Worm (Caenorhabditis elegans): ENCODE measurements around the gene C45B11.6.

C45B11.6 gene

ce11 chrV:11061887-11062286 is 18.0 kb downstream of the C45B11.6 start:
- TF ChIP-seq ceh-22 (tag; optimal IDR thresholded peaks at IDR 0.05) (no peak), eyg-1 (tag; optimal IDR thresholded peaks at IDR 0.05) (no peak), ceh-45 (GFP tag; IDR thresholded peaks at IDR 0.05) (no peak), syd-9 (tag; optimal IDR thresholded peaks at IDR 0.05) (no peak), pros-1 (tag; optimal IDR thresholded peaks at IDR 0.05) (no peak), hlh-8 (tag; optimal IDR thresholded peaks at IDR 0.05) (no peak), C08G9.2 (tag; optimal IDR thresholded peaks at IDR 0.05) (no peak), tbx-2 (tag; optimal IDR thresholded peaks at IDR 0.05) (no peak), dve-1 (tag; optimal IDR thresholded peaks at IDR 0.05) (no peak), che-1 (tag; optimal IDR thresholded peaks at IDR 0.05) (no peak), nhr-11 (tag; optimal IDR thresholded peaks at IDR 0.05) (no peak)

ce11 chrV:11063115-11063514 is 19.2 kb downstream of the C45B11.6 start, which contains the start of gene T04C12.9:
Gene T04C12.9, minus strand, starts transcription at chrV:11063215.
- TF ChIP-seq fax-1 (tag; optimal IDR thresholded peaks at IDR 0.05) (no peak), ceh-19 (GFP tag; optimal IDR thresholded peaks at IDR 0.05) (no peak), unc-3 (GFP tag; conservative IDR thresholded peaks at IDR 0.05) (no peak), unc-3 (tag; optimal IDR thresholded peaks at IDR 0.05) (no peak), ceh-9 (tag; optimal IDR thresholded peaks at IDR 0.05) (no peak), sox-2 (GFP tag; IDR thresholded peaks at IDR 0.05) (no peak), mec-3 (tag; optimal IDR thresholded peaks at IDR 0.05; ENCODE audit: borderline replicate concordance) (no peak), hlh-6 (tag; optimal IDR thresholded peaks at IDR 0.05) (no peak), nhr-11 (tag; optimal IDR thresholded peaks at IDR 0.05) (no peak), pha-2 (tag; optimal IDR thresholded peaks at IDR 0.05) (no peak)

DNA sequence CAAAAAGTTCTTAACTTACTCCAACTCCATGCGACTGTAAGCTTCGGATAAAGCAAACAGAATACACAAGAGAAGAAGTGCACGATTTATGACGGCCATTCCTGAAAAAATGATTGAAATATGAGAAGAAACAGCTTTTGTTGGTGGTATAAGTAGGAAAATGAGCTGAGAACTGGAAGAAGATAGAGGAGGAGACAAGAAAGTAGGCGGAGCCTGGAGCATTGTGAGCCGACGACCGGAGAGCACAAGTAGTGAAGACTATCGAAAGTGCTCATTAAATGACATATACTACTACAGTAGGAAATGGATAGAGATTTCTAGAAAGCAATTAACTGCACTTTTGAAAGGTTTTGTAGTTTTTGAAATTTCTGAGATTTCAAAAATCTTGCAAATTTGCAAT is 21.6 kb downstream of the C45B11.6 start, which contains the start of gene nlp-80:
Gene nlp-80 (minus strand): TSS at position 101 of the 400 bp plus-strand sequence.
- TF ChIP-seq T23F11.4 (GFP tag; optimal IDR thresholded peaks at IDR 0.05) = no peak

DNA sequence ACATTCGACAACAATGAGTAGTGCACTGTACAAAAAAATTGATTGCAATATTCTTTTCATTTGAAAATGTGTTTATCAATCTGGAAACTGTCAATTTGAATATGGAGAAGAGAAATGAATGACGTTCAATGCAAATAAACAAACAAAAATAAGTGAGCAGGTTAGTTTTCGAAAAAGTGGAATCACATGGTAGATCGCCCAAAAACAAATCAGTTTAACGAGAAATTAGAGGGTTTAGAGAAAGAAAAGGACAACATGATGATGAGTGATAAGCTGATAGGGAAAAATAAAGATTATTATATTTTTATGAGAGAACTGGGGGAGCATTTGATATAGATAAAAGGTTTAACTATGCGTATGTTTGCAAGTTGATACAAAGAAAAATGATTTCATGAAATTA is 25.4 kb downstream of the C45B11.6 start, which contains the start of gene T04C12.8:
Gene T04C12.8 (minus strand): TSS at position 82 of the 400 bp plus-strand sequence.
- peak; percentile 83 for TF ChIP-seq elt-2 (tag; optimal IDR thresholded peaks at IDR 0.05)
- no peak for TF ChIP-seq syd-9 (tag; optimal IDR thresholded peaks at IDR 0.05)
- no peak for TF ChIP-seq unc-86 (tag; optimal IDR thresholded peaks at IDR 0.05)

- TF ChIP-seq hlh-6 (tag; optimal IDR thresholded peaks at IDR 0.05) (no peak), hlh-30 (tag; optimal IDR thresholded peaks at IDR 0.05; ENCODE audit: insufficient read depth) (no peak), pros-1 (tag; optimal IDR thresholded peaks at IDR 0.05) (no peak), fax-1 (tag; optimal IDR thresholded peaks at IDR 0.05) (no peak)
These were observed 26.5 kb downstream of the C45B11.6 start for ce11 chrV:11070388-11070787.

ce11 chrV:11071453-11071852 is 27.6 kb downstream of the C45B11.6 start:
- no peak for TF ChIP-seq nhr-232 (tag; optimal IDR thresholded peaks at IDR 0.05)

- TF ChIP-seq unc-55 (GFP tag; optimal IDR thresholded peaks at IDR 0.05) = peak; percentile 2
- peak; percentile 4 for TF ChIP-seq ceh-18 (tag; optimal IDR thresholded peaks at IDR 0.05)
- no peak for TF ChIP-seq eyg-1 (tag; optimal IDR thresholded peaks at IDR 0.05)
These were observed 29.5 kb downstream of the C45B11.6 start for ce11 chrV:11073354-11073753.

- TF ChIP-seq ceh-18 (tag; optimal IDR thresholded peaks at IDR 0.05) (peak; percentile 92), C38D4.7 (GFP tag; optimal IDR thresholded peaks at IDR 0.05) (no peak), sox-4 (tag; optimal IDR thresholded peaks at IDR 0.05) (no peak), unc-55 (GFP tag; optimal IDR thresholded peaks at IDR 0.05) (peak; percentile 27), ceh-22 (tag; optimal IDR thresholded peaks at IDR 0.05) (no peak), hlh-15 (tag; optimal IDR thresholded peaks at IDR 0.05) (no peak), tbx-7 (tag; optimal IDR thresholded peaks at IDR 0.05) (no peak), nfya-1 (tag; optimal IDR thresholded peaks at IDR 0.05) (peak; percentile 53), rnt-1 (tag; optimal IDR thresholded peaks at IDR 0.05) (peak; percentile 67), ahr-1 (tag; optimal IDR thresholded peaks at IDR 0.05) (no peak), hlh-8 (tag; optimal IDR thresholded peaks at IDR 0.05) (no peak)
These were observed 30.6 kb downstream of the C45B11.6 start, which contains the start of gene act-3 for ce11 chrV:11074448-11074847. Gene act-3, minus strand, starts transcription at chrV:11074498.

Data from whole organism, late embryonic.